Worm (Caenorhabditis elegans) whole organism, young adult: ENCODE data around the gene T01D1.7.

Experiments used
- B0261.1 ChIP-seq: sonication (generic microtip); optimal IDR thresholded peaks from 2 replicates; lab custom pipeline; 2016; ENCODE audit warnings: mild to moderate bottlenecking, missing genetic modification characterization, moderate library complexity, missing compliant biosample characterization
- C06A6.2 ChIP-seq: fragments of 200-800 bp; sonication (Bioruptor generic); conservative IDR thresholded peaks from 2 replicates; pipeline ENCODE4 v1.3.6; 2022; ENCODE audit warnings: missing genetic modification characterization, missing compliant biosample characterization
- D2030.7 ChIP-seq: fragments of 200-800 bp; sonication (Bioruptor generic); IDR thresholded peaks from 2 replicates; pipeline ENCODE4 v1.3.6; 2022; ENCODE audit warnings: missing genetic modification reagents, missing genetic modification characterization, missing compliant biosample characterization
- F10E7.11 ChIP-seq: sonication (generic microtip); optimal IDR thresholded peaks from 2 replicates; lab custom pipeline; 2017; ENCODE audit warnings: mild to moderate bottlenecking, missing genetic modification characterization, moderate library complexity, missing compliant biosample characterization
- F55B11.4 ChIP-seq: sonication (generic microtip); optimal IDR thresholded peaks from 2 replicates; lab custom pipeline; 2016; ENCODE audit warnings: missing compliant biosample characterization, missing genetic modification characterization, borderline replicate concordance; ENCODE audit not compliant: insufficient read depth
- T07F8.4 ChIP-seq: sonication (generic microtip); optimal IDR thresholded peaks from 2 replicates; lab custom pipeline; 2016; ENCODE audit warnings: mild to moderate bottlenecking, missing genetic modification characterization, moderate library complexity, missing compliant biosample characterization
- T26A5.8 ChIP-seq: sonication (generic microtip); optimal IDR thresholded peaks from 2 replicates; lab custom pipeline; 2016; ENCODE audit warnings: missing genetic modification characterization, missing compliant biosample characterization
- Y53F4B.3 ChIP-seq: fragments of 200-800 bp; sonication (Bioruptor generic); IDR thresholded peaks from 2 replicates; pipeline ENCODE4 v1.3.6; 2022; ENCODE audit warnings: missing genetic modification reagents, missing genetic modification characterization, missing compliant biosample characterization
- Y67H2A.10 ChIP-seq: fragments of 200-800 bp; sonication (Bioruptor generic); conservative IDR thresholded peaks from 2 replicates; pipeline ENCODE4 v1.3.6; 2022; ENCODE audit warnings: missing genetic modification reagents, missing genetic modification characterization, missing compliant biosample characterization
- ZK185.1 ChIP-seq: sonication (generic microtip); optimal IDR thresholded peaks from 2 replicates; lab custom pipeline; 2016; ENCODE audit warnings: mild to moderate bottlenecking, missing genetic modification characterization, missing compliant biosample characterization; ENCODE audit not compliant: poor library complexity, severe bottlenecking
- atf-7 ChIP-seq: sonication (generic microtip); optimal IDR thresholded peaks from 2 replicates; lab custom pipeline; 2017; ENCODE audit warnings: mild to moderate bottlenecking, missing genetic modification characterization, missing compliant biosample characterization
- attf-5 ChIP-seq: fragments of 200-800 bp; sonication (Bioruptor generic); optimal IDR thresholded peaks from 2 replicates; lab custom pipeline; 2018; ENCODE audit warnings: mild to moderate bottlenecking, missing genetic modification characterization, missing compliant biosample characterization
- bed-2 ChIP-seq: fragments of 200-800 bp; sonication (Bioruptor generic); IDR thresholded peaks from 2 replicates; pipeline ENCODE4 v1.3.6; 2022; ENCODE audit warnings: missing genetic modification reagents, missing genetic modification characterization, missing compliant biosample characterization
- cebp-1 ChIP-seq, 2 experiments: fragments of 200-800 bp in 1 of 2; sonication (Bioruptor generic) in 1 of 2; sonication (generic microtip) in 1 of 2; IDR thresholded peaks in 1 of 2; optimal IDR thresholded peaks in 1 of 2; 2 replicates each; pipeline versions ENCODE4 v1.3.6 to Lab custom; 2017 to 2022; ENCODE audit warnings: missing compliant biosample characterization in 2 of 2, missing genetic modification characterization in 2 of 2, mild to moderate bottlenecking in 1 of 2, missing genetic modification reagents in 1 of 2, moderate library complexity in 1 of 2
- ceh-27 ChIP-seq: fragments of 200-800 bp; sonication (Bioruptor generic); optimal IDR thresholded peaks from 2 replicates; lab custom pipeline; 2018; ENCODE audit warnings: mild to moderate bottlenecking, missing genetic modification characterization, moderate library complexity, missing compliant biosample characterization
- ceh-40 ChIP-seq: fragments of 200-800 bp; sonication (Bioruptor generic); IDR thresholded peaks from 2 replicates; pipeline ENCODE4 v1.3.6; 2022; ENCODE audit warnings: missing genetic modification characterization, missing compliant biosample characterization
- die-1 ChIP-seq: sonication (generic microtip); optimal IDR thresholded peaks from 2 replicates; lab custom pipeline; 2016; ENCODE audit warnings: missing genotype, mild to moderate bottlenecking, missing genetic modification characterization, missing compliant biosample characterization
- dox-1 ChIP-seq: fragments of 200-800 bp; sonication (Bioruptor generic); IDR thresholded peaks from 2 replicates; pipeline ENCODE4 v1.3.6; 2022; ENCODE audit warnings: missing genetic modification reagents, missing genetic modification characterization, missing compliant biosample characterization
- egl-18 ChIP-seq: fragments of 200-800 bp; sonication (Bioruptor generic); IDR thresholded peaks from 2 replicates; pipeline ENCODE4 v1.3.6; 2022; ENCODE audit warnings: missing genetic modification reagents, missing genetic modification characterization, missing compliant biosample characterization
- egrh-3 ChIP-seq: fragments of 200-800 bp; sonication (Bioruptor generic); IDR thresholded peaks from 2 replicates; pipeline ENCODE4 v1.3.6; 2022; ENCODE audit warnings: missing genetic modification reagents, missing genetic modification characterization, missing compliant biosample characterization
- ets-4 ChIP-seq: fragments of 200-800 bp; sonication (Bioruptor generic); optimal IDR thresholded peaks from 2 replicates; lab custom pipeline; 2018; ENCODE audit warnings: mild to moderate bottlenecking, missing genetic modification characterization, missing compliant biosample characterization
- gei-17 ChIP-seq: fragments of 200-800 bp; sonication (Bioruptor generic); optimal IDR thresholded peaks from 2 replicates; lab custom pipeline; 2018; ENCODE audit warnings: mild to moderate bottlenecking, missing genetic modification characterization, missing compliant biosample characterization
- hmg-20 ChIP-seq: fragments of 200-800 bp; sonication (Bioruptor generic); IDR thresholded peaks from 2 replicates; pipeline ENCODE4 v1.3.6; 2022; ENCODE audit warnings: missing genetic modification reagents, missing genetic modification characterization, missing compliant biosample characterization
- hrde-1 ChIP-seq: sonication (generic microtip); optimal IDR thresholded peaks from 2 replicates; lab custom pipeline; 2016; ENCODE audit warnings: missing genetic modification characterization, mild to moderate bottlenecking, missing compliant biosample characterization, moderate library complexity, missing genotype, missing genetic modification reagents, borderline replicate concordance
- lin-40 ChIP-seq: sonication (generic microtip); optimal IDR thresholded peaks from 2 replicates; lab custom pipeline; 2016; ENCODE audit warnings: missing genetic modification characterization, mild to moderate bottlenecking, missing compliant biosample characterization, missing genotype, missing genetic modification reagents
- lin-54 ChIP-seq: fragments of 200-800 bp; sonication (Bioruptor generic); optimal IDR thresholded peaks from 2 replicates; lab custom pipeline; 2018; ENCODE audit warnings: mild to moderate bottlenecking, missing genetic modification characterization, missing compliant biosample characterization
- lsl-1 ChIP-seq: fragments of 200-800 bp; sonication (Bioruptor generic); optimal IDR thresholded peaks from 2 replicates; lab custom pipeline; 2018; ENCODE audit warnings: mild to moderate bottlenecking, missing genetic modification characterization, moderate library complexity, missing compliant biosample characterization
- madf-6 ChIP-seq: fragments of 200-800 bp; sonication (Bioruptor generic); IDR thresholded peaks from 2 replicates; pipeline ENCODE4 v1.3.6; 2022; ENCODE audit warnings: missing genetic modification reagents, missing genetic modification characterization, missing compliant biosample characterization
- madf-8 ChIP-seq: fragments of 200-800 bp; sonication (Bioruptor generic); conservative IDR thresholded peaks from 2 replicates; pipeline ENCODE4 v1.3.6; 2022; ENCODE audit warnings: missing genetic modification reagents, missing genetic modification characterization, missing compliant biosample characterization
- mcd-1 ChIP-seq: fragments of 200-800 bp; sonication (Bioruptor generic); IDR thresholded peaks from 2 replicates; pipeline ENCODE4 v1.3.6; 2022; ENCODE audit warnings: missing genetic modification reagents, missing genetic modification characterization, missing compliant biosample characterization
- mel-28 ChIP-seq: sonication (generic microtip); optimal IDR thresholded peaks from 2 replicates; lab custom pipeline; 2016; ENCODE audit warnings: borderline replicate concordance, mild to moderate bottlenecking, missing genetic modification characterization, missing compliant biosample characterization
- nfyb-1 ChIP-seq: fragments of 200-800 bp; sonication (Bioruptor generic); IDR thresholded peaks from 2 replicates; pipeline ENCODE4 v1.3.6; 2022; ENCODE audit warnings: missing genetic modification reagents, missing genetic modification characterization, missing compliant biosample characterization
- nhr-179 ChIP-seq: sonication (generic microtip); optimal IDR thresholded peaks from 2 replicates; lab custom pipeline; 2016; ENCODE audit warnings: mild to moderate bottlenecking, missing genetic modification characterization, missing compliant biosample characterization
- nhr-27 ChIP-seq: fragments of 200-800 bp; sonication (Bioruptor generic); optimal IDR thresholded peaks from 2 replicates; lab custom pipeline; 2018; ENCODE audit warnings: mild to moderate bottlenecking, missing genetic modification characterization, moderate library complexity, missing compliant biosample characterization
- nhr-90 ChIP-seq: sonication (generic microtip); optimal IDR thresholded peaks from 2 replicates; lab custom pipeline; 2016; ENCODE audit warnings: missing genotype, mild to moderate bottlenecking, missing genetic modification characterization, missing compliant biosample characterization
- pbrm-1 ChIP-seq: fragments of 200-800 bp; sonication (Bioruptor generic); IDR thresholded peaks from 2 replicates; pipeline ENCODE4 v1.3.6; 2022; ENCODE audit warnings: missing genetic modification reagents, missing genetic modification characterization, missing compliant biosample characterization
- pha-4 ChIP-seq: fragments of 150-350 bp; sonication (generic microtip); optimal IDR thresholded peaks from 2 replicates; lab custom pipeline; 2014; ENCODE audit warnings: missing biosample characterization, missing genetic modification reagents, missing genetic modification characterization
- sdz-38 ChIP-seq: sonication (generic microtip); optimal IDR thresholded peaks from 2 replicates; lab custom pipeline; 2016; ENCODE audit warnings: missing genotype, missing genetic modification characterization, missing compliant biosample characterization
- snpc-1.3 ChIP-seq: sonication (generic microtip); optimal IDR thresholded peaks from 2 replicates; lab custom pipeline; 2017; ENCODE audit warnings: missing genetic modification characterization, mild to moderate bottlenecking, missing compliant biosample characterization, antibody characterized with exemption, moderate library complexity, missing genotype, missing genetic modification reagents; ENCODE audit not compliant: insufficient read depth
- tbp1 ChIP-seq: fragments of 200-800 bp; sonication (Bioruptor generic); optimal IDR thresholded peaks from 2 replicates; lab custom pipeline; 2018; ENCODE audit warnings: mild to moderate bottlenecking, missing genetic modification characterization, missing compliant biosample characterization
- tlf-1 ChIP-seq: fragments of 200-800 bp; sonication (Bioruptor generic); optimal IDR thresholded peaks from 2 replicates; lab custom pipeline; 2018; ENCODE audit warnings: mild to moderate bottlenecking, missing genetic modification characterization, missing compliant biosample characterization
- zfh-2 ChIP-seq: fragments of 200-800 bp; sonication (Bioruptor generic); conservative IDR thresholded peaks from 2 replicates; pipeline ENCODE4 v1.3.6; 2022; ENCODE audit warnings: missing genetic modification reagents, missing genetic modification characterization, missing compliant biosample characterization
- zim-3 ChIP-seq: sonication (generic microtip); optimal IDR thresholded peaks from 2 replicates; lab custom pipeline; 2017; ENCODE audit warnings: mild to moderate bottlenecking, missing genetic modification characterization, moderate library complexity, missing compliant biosample characterization
- ztf-25 ChIP-seq: fragments of 200-800 bp; sonication (Bioruptor generic); IDR thresholded peaks from 2 replicates; pipeline ENCODE4 v1.3.6; 2022; ENCODE audit warnings: missing genetic modification reagents, missing genetic modification characterization, missing compliant biosample characterization
- ztf-26 ChIP-seq: sonication (generic microtip); optimal IDR thresholded peaks from 2 replicates; lab custom pipeline; 2017; ENCODE audit warnings: missing genetic modification characterization, missing compliant biosample characterization
- ztf-3 ChIP-seq: fragments of 200-800 bp; sonication (Bioruptor generic); optimal IDR thresholded peaks from 2 replicates; lab custom pipeline; 2018; ENCODE audit warnings: mild to moderate bottlenecking, missing genetic modification characterization, missing compliant biosample characterization

The T01D1.7 gene

ce11 chrII:217308-217707 is 43.7 kb upstream of the T01D1.7 start:
- no peak for TF ChIP-seq egl-18 (GFP tag; lab: Robert Waterston, UW)
- no peak for TF ChIP-seq ztf-3 (GFP tag; lab: Kevin White, UChicago)

- TF ChIP-seq gei-17 (peak; percentile 73), nhr-179 (tag; lab: Kevin White, UChicago) (no peak), B0261.1 (tag; lab: Kevin White, UChicago) (no peak), nfyb-1 (GFP tag; lab: Robert Waterston, UW) (peak; percentile 95), tlf-1 (GFP tag; lab: Kevin White, UChicago) (peak; percentile 85), T26A5.8 (no peak), pha-4 (tag; lab: Kevin White, UChicago) (peak; percentile 25), hmg-20 (peak; percentile 78), C06A6.2 (GFP tag; lab: Robert Waterston, UW) (peak; percentile 90), nhr-90 (tag; lab: Kevin White, UChicago) (no peak), madf-8 (GFP tag; lab: Robert Waterston, UW) (peak; percentile 68), cebp-1 (GFP tag; IDR thresholded peaks at IDR 0.05; lab: Robert Waterston, UW) (peak; percentile 28; the same call in 1 of the 2 replicates), cebp-1 (tag; optimal IDR thresholded peaks at IDR 0.05; lab: Kevin White, UChicago) (peak; percentile 84), pbrm-1 (GFP tag; lab: Robert Waterston, UW) (peak; percentile 90), hrde-1 (peak; percentile 50), tbp1 (peak; percentile 67), atf-7 (tag; lab: Kevin White, UChicago) (peak; percentile 61), F55B11.4 (tag; lab: Kevin White, UChicago) (no peak), ceh-40 (peak; percentile 84; the same call in 1 of the 2 replicates), zim-3 (tag; lab: Kevin White, UChicago) (peak; percentile 92), ceh-27 (GFP tag; lab: Kevin White, UChicago) (peak; percentile 76), attf-5 (peak; percentile 77), dox-1 (GFP tag; lab: Robert Waterston, UW) (peak; percentile 84), snpc-1.3 (peak; percentile 53), madf-6 (GFP tag; lab: Robert Waterston, UW) (peak; percentile 82), ztf-26 (tag; lab: Kevin White, UChicago) (peak; percentile 90), lsl-1 (GFP tag; lab: Kevin White, UChicago) (peak; percentile 55), mcd-1 (peak; percentile 99), lin-40 (tag; lab: Kevin White, UChicago) (peak; percentile 93), Y53F4B.3 (GFP tag; lab: Robert Waterston, UW) (no peak), zfh-2 (GFP tag; lab: Robert Waterston, UW) (no peak), ets-4 (GFP tag; lab: Kevin White, UChicago) (no peak), bed-2 (GFP tag; lab: Robert Waterston, UW) (0 out of 2 replicates have a peak, but pooled peaks have one; percentile 46), mel-28 (no peak), lin-54 (peak; percentile 99), nhr-27 (no peak), ZK185.1 (tag; lab: Kevin White, UChicago) (peak; percentile 95), Y67H2A.10 (GFP tag; lab: Robert Waterston, UW) (no peak), ztf-25 (GFP tag; lab: Robert Waterston, UW) (no peak), T07F8.4 (tag; lab: Kevin White, UChicago) (no peak), D2030.7 (GFP tag; lab: Robert Waterston, UW) (peak; percentile 80), sdz-38 (tag; lab: Kevin White, UChicago) (no peak), die-1 (peak; percentile 19), F10E7.11 (tag; lab: Kevin White, UChicago) (no peak), egrh-3 (GFP tag; lab: Robert Waterston, UW) (no peak)
Observed at ce11 chrII:216598-216997, 43.0 kb upstream of the T01D1.7 start, which contains the start of gene F48A11.4. TSS of gene F48A11.4 (minus strand) at chrII:216621.
